Worm (Caenorhabditis elegans) whole organism, late embryonic: ENCODE results near the gene mrck-1.

ENCODE experiments used
- T23F11.4 ChIP-seq: fragments of 200-800 bp; sonication (Bioruptor generic); optimal IDR thresholded peaks from 2 replicates; lab custom pipeline; 2018; ENCODE audit warnings: mild to moderate bottlenecking, missing genetic modification characterization, missing compliant biosample characterization
- pqm-1 ChIP-seq: sonication (generic microtip); optimal IDR thresholded peaks from 2 replicates; lab custom pipeline; 2016; ENCODE audit warnings: missing genetic modification characterization, missing compliant biosample characterization

DNA sequence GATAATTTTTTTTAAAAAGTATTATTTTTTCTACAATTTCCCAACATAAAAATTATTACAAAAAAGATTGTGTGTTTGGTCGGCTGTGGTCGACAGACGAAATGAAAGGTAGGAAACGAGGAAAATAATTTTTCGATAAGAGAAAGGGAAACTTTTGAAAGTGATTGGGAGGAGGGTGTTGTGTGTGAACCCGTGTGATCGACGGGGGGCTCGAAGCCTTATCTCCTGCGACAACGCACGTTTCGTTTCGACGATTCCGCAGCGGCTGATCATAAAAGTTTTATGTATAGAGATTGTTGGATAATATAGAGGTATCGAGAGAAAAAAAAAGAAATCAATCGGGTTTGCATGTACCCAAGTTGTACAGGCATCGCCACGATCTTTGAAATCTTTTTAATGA, 23.8 kb downstream of the mrck-1 start:
- TF ChIP-seq T23F11.4: no peak
- no peak for TF ChIP-seq pqm-1
